Fruit fly (Drosophila melanogaster): ENCODE results near the gene CG42710.

The CG42710 gene

DNA sequence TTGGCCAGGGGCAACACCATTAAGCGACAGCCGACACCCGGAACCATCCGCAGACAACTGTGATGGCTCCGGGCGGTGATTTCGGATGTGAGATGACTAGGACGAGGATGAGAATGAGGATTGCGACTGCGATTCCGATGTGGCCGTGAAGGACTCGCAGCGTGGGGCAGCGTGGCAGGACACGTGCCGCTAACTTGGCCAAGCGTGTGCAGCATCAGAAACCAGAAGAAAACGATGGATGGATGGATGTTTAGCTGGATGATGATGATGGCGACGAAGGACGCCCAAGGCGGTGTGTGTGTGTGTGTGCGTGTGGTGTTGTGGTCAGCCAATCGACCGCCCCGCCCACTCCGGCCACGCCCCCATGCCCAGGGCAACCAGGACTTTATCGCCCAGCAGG, 21.8 kb upstream of the CG42710 start:
- TF ChIP-seq CG14655 (GFP tag; optimal IDR thresholded peaks at IDR 0.05) (no peak), Pif1A (GFP tag; optimal IDR thresholded peaks at IDR 0.05) (no peak), D1 (tag; optimal IDR thresholded peaks at IDR 0.05) (no peak), CG15710 (tag; optimal IDR thresholded peaks at IDR 0.05) (no peak), CG8159 (tag; optimal IDR thresholded peaks at IDR 0.05) (no peak), Pif1B (GFP tag; optimal IDR thresholded peaks at IDR 0.05) (no peak), CG32121 (GFP tag; IDR thresholded peaks at IDR 0.05) (no peak), CG17806 (tag; optimal IDR thresholded peaks at IDR 0.05) (no peak), Ets98B (GFP tag; IDR thresholded peaks at IDR 0.05) (no peak), CG4496 (GFP tag; IDR thresholded peaks at IDR 0.05) (no peak), rn (GFP tag; IDR thresholded peaks at IDR 0.05) (no peak), CG34367 (tag; optimal IDR thresholded peaks at IDR 0.05) (no peak), Snoo (tag; optimal IDR thresholded peaks at IDR 0.05) (no peak), CG9948 (tag; optimal IDR thresholded peaks at IDR 0.05) (no peak), CG10348 (GFP tag; IDR thresholded peaks at IDR 0.05) (no peak)

DNA sequence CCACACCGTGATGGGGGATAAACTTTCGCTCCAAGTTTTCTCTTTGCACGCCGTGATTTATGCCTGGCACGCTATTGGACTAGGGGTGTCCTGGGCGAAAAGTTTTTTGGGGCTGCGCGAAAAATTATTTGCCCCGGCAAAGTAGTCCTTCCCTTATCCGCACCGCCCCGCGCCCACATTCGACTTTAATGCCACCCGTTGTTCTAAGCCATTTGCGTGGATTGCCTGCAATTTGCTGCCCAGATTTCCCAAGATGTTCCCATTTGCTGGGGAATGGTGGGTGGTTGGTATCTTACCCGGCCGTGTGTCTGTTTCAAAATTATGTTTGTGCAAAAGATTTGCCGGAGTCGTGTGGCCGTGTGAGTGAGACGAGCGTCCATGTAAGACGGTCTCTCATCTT, 16.7 kb upstream of the CG42710 start:
- TF ChIP-seq fd96Ca (GFP tag; IDR thresholded peaks at IDR 0.05) (no peak), CG32121 (GFP tag; IDR thresholded peaks at IDR 0.05) (no peak), CG4496 (GFP tag; IDR thresholded peaks at IDR 0.05) (no peak), CG8159 (tag; optimal IDR thresholded peaks at IDR 0.05) (no peak), CG17806 (tag; optimal IDR thresholded peaks at IDR 0.05) (no peak), CG13204 (GFP tag; optimal IDR thresholded peaks at IDR 0.05) (no peak), gl (tag; optimal IDR thresholded peaks at IDR 0.05) (no peak), Snoo (tag; optimal IDR thresholded peaks at IDR 0.05) (no peak), CG34367 (tag; optimal IDR thresholded peaks at IDR 0.05) (no peak), CG9948 (tag; optimal IDR thresholded peaks at IDR 0.05) (no peak), rn (GFP tag; IDR thresholded peaks at IDR 0.05) (no peak), CG14655 (GFP tag; optimal IDR thresholded peaks at IDR 0.05) (no peak), CG8301 (tag; optimal IDR thresholded peaks at IDR 0.05) (no peak), EcR (GFP tag; optimal IDR thresholded peaks at IDR 0.05) (no peak), Pif1A (GFP tag; optimal IDR thresholded peaks at IDR 0.05) (no peak), Pif1B (GFP tag; optimal IDR thresholded peaks at IDR 0.05) (no peak), Ets98B (GFP tag; IDR thresholded peaks at IDR 0.05) (no peak), CG10348 (GFP tag; IDR thresholded peaks at IDR 0.05) (no peak), CG12605 (GFP tag; IDR thresholded peaks at IDR 0.05) (no peak)

DNA sequence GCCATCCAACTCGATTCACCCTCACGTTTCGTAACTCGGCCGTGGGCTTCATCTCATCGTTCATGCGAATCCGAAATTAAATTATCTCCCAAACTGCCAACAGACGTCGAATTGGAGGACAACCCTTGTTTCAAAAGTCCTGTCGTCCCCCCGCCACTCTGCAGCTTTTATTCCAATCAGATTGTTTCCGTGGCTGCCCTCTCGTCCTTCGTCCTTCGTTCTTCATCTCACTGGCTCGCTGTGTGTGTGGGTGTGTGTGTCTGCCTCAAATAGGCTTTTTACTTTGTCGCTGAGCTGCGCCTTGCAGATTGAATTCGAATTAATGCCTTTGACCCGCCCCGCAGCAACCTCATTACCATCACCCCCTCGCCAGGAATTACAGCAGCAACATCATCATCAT, 11.9 kb upstream of the CG42710 start:
- TF ChIP-seq CG14655 (GFP tag; optimal IDR thresholded peaks at IDR 0.05) (no peak), CG8301 (tag; optimal IDR thresholded peaks at IDR 0.05) (no peak), CG10348 (GFP tag; IDR thresholded peaks at IDR 0.05) (no peak), rn (GFP tag; IDR thresholded peaks at IDR 0.05) (no peak), CG34367 (tag; optimal IDR thresholded peaks at IDR 0.05) (no peak), D1 (tag; optimal IDR thresholded peaks at IDR 0.05) (no peak), CG4496 (GFP tag; IDR thresholded peaks at IDR 0.05) (no peak), Pif1B (GFP tag; optimal IDR thresholded peaks at IDR 0.05) (no peak), CG17806 (tag; optimal IDR thresholded peaks at IDR 0.05) (no peak), CG15710 (tag; optimal IDR thresholded peaks at IDR 0.05) (no peak), gl (tag; optimal IDR thresholded peaks at IDR 0.05) (no peak), Pif1A (GFP tag; optimal IDR thresholded peaks at IDR 0.05) (no peak), CG8159 (tag; optimal IDR thresholded peaks at IDR 0.05) (no peak), Ets98B (GFP tag; IDR thresholded peaks at IDR 0.05) (no peak), CG13204 (GFP tag; optimal IDR thresholded peaks at IDR 0.05) (no peak), fd96Ca (GFP tag; IDR thresholded peaks at IDR 0.05) (no peak)

DNA sequence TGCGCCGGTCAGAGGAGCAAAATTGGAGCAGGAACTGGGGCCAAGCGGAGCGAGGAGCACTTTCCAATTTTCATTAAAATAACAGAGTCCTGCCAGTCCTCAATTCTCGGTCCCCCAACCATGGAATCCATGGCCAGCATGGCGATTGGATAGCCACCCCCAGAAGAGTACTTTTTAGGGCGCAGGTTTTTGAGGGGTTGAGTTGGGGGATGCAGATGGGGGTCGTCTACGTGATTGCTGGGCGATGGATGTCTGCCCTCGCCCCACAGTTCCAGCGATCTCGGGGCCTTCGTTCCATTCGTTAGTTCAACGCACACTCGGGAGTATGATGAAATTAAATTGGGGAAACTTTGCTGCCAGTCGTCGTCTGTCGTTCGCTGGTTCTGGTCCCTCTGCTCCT, 9.4 kb upstream of the CG42710 start:
- TF ChIP-seq CG32121 (GFP tag; IDR thresholded peaks at IDR 0.05) = no peak
- no peak for TF ChIP-seq gl (tag; optimal IDR thresholded peaks at IDR 0.05)
- TF ChIP-seq Pif1A (GFP tag; optimal IDR thresholded peaks at IDR 0.05) = no peak
- TF ChIP-seq EcR (GFP tag; optimal IDR thresholded peaks at IDR 0.05) = no peak
- no peak for TF ChIP-seq CG10348 (GFP tag; IDR thresholded peaks at IDR 0.05)
- TF ChIP-seq CG12605 (GFP tag; IDR thresholded peaks at IDR 0.05) = no peak
- TF ChIP-seq CG14655 (GFP tag; optimal IDR thresholded peaks at IDR 0.05) = no peak
- no peak for TF ChIP-seq CG15710 (tag; optimal IDR thresholded peaks at IDR 0.05)
- no peak for TF ChIP-seq Snoo (tag; optimal IDR thresholded peaks at IDR 0.05)
- no peak for TF ChIP-seq CG9948 (tag; optimal IDR thresholded peaks at IDR 0.05)
- TF ChIP-seq CG17806 (tag; optimal IDR thresholded peaks at IDR 0.05) = no peak
- TF ChIP-seq CG13204 (GFP tag; optimal IDR thresholded peaks at IDR 0.05) = no peak
- TF ChIP-seq CG34367 (tag; optimal IDR thresholded peaks at IDR 0.05) = no peak
- no peak for TF ChIP-seq D1 (tag; optimal IDR thresholded peaks at IDR 0.05)
- TF ChIP-seq fd96Ca (GFP tag; IDR thresholded peaks at IDR 0.05) = no peak
- TF ChIP-seq CG8159 (tag; optimal IDR thresholded peaks at IDR 0.05) = no peak
- TF ChIP-seq Ets98B (GFP tag; IDR thresholded peaks at IDR 0.05) = no peak
- TF ChIP-seq Pif1B (GFP tag; optimal IDR thresholded peaks at IDR 0.05) = no peak

DNA sequence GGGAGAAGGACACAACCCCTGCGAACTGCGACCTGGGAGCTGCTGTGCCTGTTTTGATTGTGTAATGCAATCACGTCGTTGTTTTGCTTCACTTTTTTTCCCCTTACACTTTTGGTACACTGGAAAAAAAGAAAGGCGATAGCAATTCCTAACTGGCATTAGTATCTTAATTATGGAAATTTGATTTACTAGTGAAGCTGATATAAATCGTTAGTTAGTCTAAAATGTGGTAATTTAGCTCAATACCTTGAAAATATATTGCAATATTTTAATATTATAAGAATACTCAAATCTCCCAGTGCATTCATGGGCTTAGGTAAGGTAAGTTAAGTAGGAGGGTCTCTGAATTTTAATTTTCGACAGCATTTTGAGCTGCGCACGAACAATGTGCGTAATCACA, 5.3 kb upstream of the CG42710 start:
- TF ChIP-seq Ets98B (GFP tag; IDR thresholded peaks at IDR 0.05) (no peak), CG10348 (GFP tag; IDR thresholded peaks at IDR 0.05) (no peak), CG4496 (GFP tag; IDR thresholded peaks at IDR 0.05) (no peak), Pif1B (GFP tag; optimal IDR thresholded peaks at IDR 0.05) (no peak), rn (GFP tag; IDR thresholded peaks at IDR 0.05) (no peak), CG9948 (tag; optimal IDR thresholded peaks at IDR 0.05) (no peak), fd96Ca (GFP tag; IDR thresholded peaks at IDR 0.05) (no peak), CG13204 (GFP tag; optimal IDR thresholded peaks at IDR 0.05) (no peak), CG8159 (tag; optimal IDR thresholded peaks at IDR 0.05) (no peak), Pif1A (GFP tag; optimal IDR thresholded peaks at IDR 0.05) (no peak), CG32121 (GFP tag; IDR thresholded peaks at IDR 0.05) (no peak), CG12605 (GFP tag; IDR thresholded peaks at IDR 0.05) (no peak), gl (tag; optimal IDR thresholded peaks at IDR 0.05) (no peak), Snoo (tag; optimal IDR thresholded peaks at IDR 0.05) (no peak), CG8301 (tag; optimal IDR thresholded peaks at IDR 0.05) (no peak), CG14655 (GFP tag; optimal IDR thresholded peaks at IDR 0.05) (no peak), CG34367 (tag; optimal IDR thresholded peaks at IDR 0.05) (no peak), D1 (tag; optimal IDR thresholded peaks at IDR 0.05) (no peak), CG17806 (tag; optimal IDR thresholded peaks at IDR 0.05) (no peak)

DNA sequence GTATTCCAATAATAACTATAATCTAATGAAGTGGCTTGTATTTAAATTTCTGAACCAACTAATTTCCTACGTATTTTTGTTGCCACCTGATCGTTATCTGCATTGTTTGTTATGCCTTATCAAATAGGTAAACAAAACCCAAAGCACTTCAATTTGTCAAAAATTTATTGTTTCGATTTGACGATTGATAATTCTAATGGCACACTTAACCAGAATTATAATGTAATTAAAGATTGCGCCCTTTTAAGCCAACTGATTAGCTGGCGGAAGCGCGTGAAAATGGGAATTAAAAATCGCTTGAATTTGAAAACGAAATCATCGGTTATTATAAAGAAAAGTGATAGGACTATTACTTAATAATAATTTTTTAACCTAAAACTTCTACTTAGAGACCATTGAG, 2.4 kb upstream of the CG42710 start:
- TF ChIP-seq Pif1B (GFP tag; optimal IDR thresholded peaks at IDR 0.05) = no peak
